Fruit fly (Drosophila melanogaster) whole organism, adult: Measurements from ENCODE around the gene CG43055.

Experiments
- CG12768 ChIP-seq: fragments of 200-800 bp; sonication (Bioruptor generic); optimal IDR thresholded peaks from 2 replicates; lab custom pipeline; 2017; ENCODE audit warnings: missing biosample characterization, missing genetic modification characterization, mild to moderate bottlenecking, moderate library complexity, missing genetic modification reagents
- CG14711 ChIP-seq: fragments of 200-800 bp; sonication (Bioruptor generic); optimal IDR thresholded peaks from 2 replicates; lab custom pipeline; 2018; ENCODE audit warnings: missing biosample characterization, mild to moderate bottlenecking, missing genetic modification characterization, moderate library complexity
- CG1620 ChIP-seq: fragments of 200-800 bp; sonication (Bioruptor generic); optimal IDR thresholded peaks from 2 replicates; lab custom pipeline; 2016; ENCODE audit warnings: missing biosample characterization, missing genetic modification characterization
- CG33017 ChIP-seq: fragments of 200-800 bp; sonication (Bioruptor generic); optimal IDR thresholded peaks from 2 replicates; lab custom pipeline; 2018; ENCODE audit warnings: missing biosample characterization, mild to moderate bottlenecking, missing genetic modification characterization, moderate library complexity
- CG7045 ChIP-seq: fragments of 200-800 bp; sonication (Bioruptor generic); optimal IDR thresholded peaks from 2 replicates; lab custom pipeline; 2017; ENCODE audit warnings: missing biosample characterization, mild to moderate bottlenecking, missing genetic modification characterization
- CG7101 ChIP-seq: fragments of 200-800 bp; sonication (Bioruptor generic); optimal IDR thresholded peaks from 2 replicates; lab custom pipeline; 2018; ENCODE audit warnings: missing biosample characterization, mild to moderate bottlenecking, missing genetic modification characterization, moderate library complexity
- Crg-1 ChIP-seq: fragments of 200-800 bp; sonication (Bioruptor generic); optimal IDR thresholded peaks from 2 replicates; lab custom pipeline; 2016; ENCODE audit warnings: missing biosample characterization, missing genetic modification characterization
- Hr96 ChIP-seq: fragments of 200-800 bp; sonication (Bioruptor generic); optimal IDR thresholded peaks from 2 replicates; lab custom pipeline; 2016; ENCODE audit warnings: missing biosample characterization, missing genetic modification characterization
- bab1 ChIP-seq: fragments of 200-800 bp; sonication (Bioruptor generic); optimal IDR thresholded peaks from 3 replicates; lab custom pipeline; 2019; ENCODE audit warnings: missing biosample characterization, mild to moderate bottlenecking, missing genetic modification characterization, moderate library complexity
- cic ChIP-seq: fragments of 200-800 bp; sonication (Bioruptor generic); optimal IDR thresholded peaks from 2 replicates; lab custom pipeline; 2017; ENCODE audit warnings: missing biosample characterization, mild to moderate bottlenecking, missing genetic modification characterization, moderate library complexity
- cnc ChIP-seq, 2 experiments: fragments of >200 bp; optimal IDR thresholded peaks; 2 replicates each; lab custom pipeline; 2017
- kay ChIP-seq: fragments of 200-800 bp; sonication (Bioruptor generic); peaks from one replicate; lab custom pipeline; 2016; ENCODE audit warnings: missing biosample characterization, missing genetic modification characterization, borderline replicate concordance
- ovo ChIP-seq: fragments of 200-800 bp; sonication (Bioruptor generic); optimal IDR thresholded peaks from 2 replicates; lab custom pipeline; 2016; ENCODE audit warnings: missing biosample characterization, missing genetic modification characterization
- toe ChIP-seq: fragments of 200-800 bp; sonication (Bioruptor generic); optimal IDR thresholded peaks from 2 replicates; lab custom pipeline; 2016; ENCODE audit warnings: missing biosample characterization, missing genetic modification characterization

- TF ChIP-seq toe (GFP tag; lab: Kevin White, UChicago) (no peak), CG7101 (tag; lab: Kevin White, UChicago) (no peak), kay (GFP tag; lab: Kevin White, UChicago) (no peak), bab1 (GFP tag; lab: Kevin White, UChicago) (no peak), Crg-1 (no peak), ovo (no peak), CG14711 (tag; lab: Kevin White, UChicago) (no peak), cic (no peak), CG1620 (GFP tag; lab: Kevin White, UChicago) (no peak), CG7045 (GFP tag; lab: Kevin White, UChicago) (no peak), CG33017 (no peak), cnc (optimal IDR thresholded peaks at IDR 0.05; lab: Kevin White, UChicago) (no peak), CG12768 (GFP tag; lab: Kevin White, UChicago) (no peak), Hr96 (GFP tag; lab: Kevin White, UChicago) (no peak)
These were observed 44.3 kb upstream of the CG43055 start for dm6 chr2L:4366652-4367051.
